Worm (Caenorhabditis elegans) whole organism, L3 larva: Measurements from ENCODE around the gene F11A5.5.

Experiments
- R02D3.7 ChIP-seq: fragments of 150-350 bp; optimal IDR thresholded peaks from 2 replicates; lab custom pipeline; 2014; ENCODE audit warnings: missing biosample characterization, missing genetic modification characterization
- ZK546.5 ChIP-seq: sonication (generic microtip); optimal IDR thresholded peaks from 2 replicates; lab custom pipeline; 2017; ENCODE audit warnings: missing biosample characterization, missing genetic modification characterization
- ama-1 ChIP-seq: fragments of 150-350 bp; optimal IDR thresholded peaks from 2 replicates; lab custom pipeline; 2018
- ceh-28 ChIP-seq: fragments of 150-350 bp; optimal IDR thresholded peaks from 2 replicates; lab custom pipeline; 2014; ENCODE audit warnings: missing biosample characterization, missing genetic modification reagents, missing genetic modification characterization
- ceh-82 ChIP-seq: fragments of 150-350 bp; optimal IDR thresholded peaks from 2 replicates; lab custom pipeline; 2014; ENCODE audit warnings: missing biosample characterization, missing genetic modification characterization
- ceh-9 ChIP-seq: sonication (generic microtip); optimal IDR thresholded peaks from 2 replicates; lab custom pipeline; 2018; ENCODE audit warnings: missing biosample characterization, missing genetic modification characterization
- daf-12 ChIP-seq: fragments of 150-350 bp; optimal IDR thresholded peaks from 2 replicates; lab custom pipeline; 2014; ENCODE audit warnings: missing biosample characterization, missing genetic modification reagents, missing genetic modification characterization
- egl-27 ChIP-seq: sonication (generic microtip); optimal IDR thresholded peaks from 4 replicates; lab custom pipeline; 2017; ENCODE audit warnings: missing biosample characterization, missing genetic modification reagents, missing genetic modification characterization
- egl-5 ChIP-seq: fragments of 150-350 bp; optimal IDR thresholded peaks from 2 replicates; lab custom pipeline; 2017; ENCODE audit warnings: missing biosample characterization, missing genetic modification reagents, missing genetic modification characterization, inconsistent platforms
- elt-2 ChIP-seq: sonication (generic microtip); optimal IDR thresholded peaks from 2 replicates; lab custom pipeline; 2016; ENCODE audit warnings: missing genetic modification reagents, mild to moderate bottlenecking, missing genetic modification characterization, missing compliant biosample characterization
- elt-3 ChIP-seq, 3 experiments: fragments of 150-350 bp in 1 of 3; sonication (generic microtip) in 2 of 3; optimal IDR thresholded peaks; 2 replicates in 2 of 3; 4 replicates in 1 of 3; lab custom pipeline; 2014 to 2017; ENCODE audit warnings: missing biosample characterization in 3 of 3, missing genetic modification characterization in 3 of 3
- fkh-2 ChIP-seq: fragments of 150-350 bp; optimal IDR thresholded peaks from 2 replicates; lab custom pipeline; 2014; ENCODE audit warnings: missing biosample characterization, missing genetic modification reagents, missing genetic modification characterization
- hmg-11 ChIP-seq: sonication (generic microtip); optimal IDR thresholded peaks from 2 replicates; lab custom pipeline; 2016; ENCODE audit warnings: missing genetic modification characterization, missing compliant biosample characterization
- jun-1 ChIP-seq: fragments of 150-350 bp; optimal IDR thresholded peaks from 2 replicates; lab custom pipeline; 2014; ENCODE audit warnings: missing biosample characterization, missing genetic modification reagents, missing genetic modification characterization
- lin-15B ChIP-seq: fragments of 150-350 bp; optimal IDR thresholded peaks from 2 replicates; lab custom pipeline; 2014; ENCODE audit warnings: missing biosample characterization, missing genetic modification characterization
- lin-39 ChIP-seq: fragments of 150-350 bp; optimal IDR thresholded peaks from 2 replicates; lab custom pipeline; 2018; ENCODE audit warnings: missing biosample characterization, missing genetic modification reagents, missing genetic modification characterization
- lsy-12 ChIP-seq: sonication (generic microtip); optimal IDR thresholded peaks from 2 replicates; lab custom pipeline; 2016; ENCODE audit warnings: mild to moderate bottlenecking, missing genetic modification characterization, missing compliant biosample characterization
- mdl-1 ChIP-seq: fragments of 150-350 bp; optimal IDR thresholded peaks from 2 replicates; lab custom pipeline; 2014; ENCODE audit warnings: missing biosample characterization, missing genetic modification characterization
- mml-1 ChIP-seq: fragments of 150-350 bp; sonication (generic microtip); optimal IDR thresholded peaks from 3 replicates; lab custom pipeline; 2014; ENCODE audit warnings: missing biosample characterization, missing genetic modification characterization
- nhr-11 ChIP-seq: fragments of 150-350 bp; optimal IDR thresholded peaks from 2 replicates; lab custom pipeline; 2014; ENCODE audit warnings: missing biosample characterization, missing genetic modification characterization
- nhr-12 ChIP-seq: fragments of 150-350 bp; optimal IDR thresholded peaks from 2 replicates; lab custom pipeline; 2014; ENCODE audit warnings: missing biosample characterization, missing genetic modification characterization
- nhr-23 ChIP-seq: fragments of 150-350 bp; optimal IDR thresholded peaks from 2 replicates; lab custom pipeline; 2014; ENCODE audit warnings: missing biosample characterization, missing genetic modification reagents, missing genetic modification characterization
- nhr-237 ChIP-seq: fragments of 150-350 bp; optimal IDR thresholded peaks from 2 replicates; lab custom pipeline; 2014; ENCODE audit warnings: missing biosample characterization, missing genetic modification characterization
- nhr-28 ChIP-seq: fragments of 150-350 bp; optimal IDR thresholded peaks from 2 replicates; lab custom pipeline; 2014; ENCODE audit warnings: missing biosample characterization, missing genetic modification characterization
- nhr-43 ChIP-seq: sonication (generic microtip); optimal IDR thresholded peaks from 2 replicates; lab custom pipeline; 2016; ENCODE audit warnings: mild to moderate bottlenecking, missing genetic modification characterization, missing compliant biosample characterization; ENCODE audit not compliant: poor library complexity, severe bottlenecking
- nhr-67 ChIP-seq: fragments of 150-350 bp; optimal IDR thresholded peaks from 2 replicates; lab custom pipeline; 2014; ENCODE audit warnings: missing biosample characterization, missing genetic modification characterization
- nhr-77 ChIP-seq: fragments of 150-350 bp; optimal IDR thresholded peaks from 2 replicates; lab custom pipeline; 2014; ENCODE audit warnings: missing biosample characterization, missing genetic modification characterization
- pha-4 ChIP-seq: fragments of 150-350 bp; optimal IDR thresholded peaks from 2 replicates; lab custom pipeline; 2014; ENCODE audit warnings: missing biosample characterization, missing genetic modification reagents, missing genetic modification characterization
- sea-2 ChIP-seq: fragments of 150-350 bp; sonication (generic microtip); optimal IDR thresholded peaks from 4 replicates; lab custom pipeline; 2014; ENCODE audit warnings: missing biosample characterization, missing genetic modification reagents, missing genetic modification characterization
- skn-1 ChIP-seq: fragments of 150-350 bp; optimal IDR thresholded peaks from 2 replicates; lab custom pipeline; 2014; ENCODE audit warnings: missing biosample characterization, missing genetic modification characterization
- tbx-2 ChIP-seq: sonication (generic microtip); optimal IDR thresholded peaks from 2 replicates; lab custom pipeline; 2016; ENCODE audit warnings: mild to moderate bottlenecking, missing genetic modification characterization, missing compliant biosample characterization
- unc-39 ChIP-seq: sonication (generic microtip); optimal IDR thresholded peaks from 4 replicates; lab custom pipeline; 2017; ENCODE audit warnings: missing biosample characterization, missing genetic modification characterization
- unc-62 ChIP-seq: fragments of 150-350 bp; sonication (generic microtip); optimal IDR thresholded peaks from 4 replicates; lab custom pipeline; 2014; ENCODE audit warnings: missing biosample characterization, missing genetic modification reagents, missing genetic modification characterization
- zag-1 ChIP-seq: fragments of 150-350 bp; optimal IDR thresholded peaks from 2 replicates; lab custom pipeline; 2014; ENCODE audit warnings: missing biosample characterization, missing genetic modification characterization
- ztf-11 ChIP-seq: fragments of 150-350 bp; optimal IDR thresholded peaks from 2 replicates; lab custom pipeline; 2014; ENCODE audit warnings: missing biosample characterization, missing genetic modification characterization
- ztf-4 ChIP-seq: fragments of 150-350 bp; optimal IDR thresholded peaks from 2 replicates; lab custom pipeline; 2014; ENCODE audit warnings: missing biosample characterization, missing genetic modification characterization

F11A5.5 gene

DNA sequence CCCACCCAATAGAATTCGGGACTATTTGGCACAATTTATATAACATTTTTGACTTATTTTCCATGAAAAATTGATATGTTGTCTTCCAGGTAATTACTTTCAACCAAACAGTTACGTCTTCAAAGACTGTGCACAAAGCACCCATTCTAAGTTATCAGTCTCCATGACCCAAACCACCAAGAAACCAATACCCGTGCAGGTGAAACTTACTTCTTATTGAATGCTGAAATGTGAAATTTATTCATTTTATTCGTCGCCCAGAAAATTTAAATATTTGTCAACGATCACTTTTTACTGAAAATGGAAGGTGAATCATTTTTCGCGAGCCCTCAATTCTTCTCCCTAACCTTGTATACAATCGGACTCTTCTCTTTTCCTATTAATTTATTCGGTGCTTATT is 7.6 kb upstream of the F11A5.5 start, which contains the start of gene srh-281:
TSS of gene srh-281 (plus strand) at position 301 of the 400 bp plus-strand sequence.
- TF ChIP-seq jun-1 (tag; lab: Kevin White, UChicago) = no peak
- no peak for TF ChIP-seq nhr-43 (tag; lab: Kevin White, UChicago)
- TF ChIP-seq ama-1 = no peak
- no peak for TF ChIP-seq unc-39 (tag; lab: Kevin White, UChicago)
- TF ChIP-seq hmg-11 = no peak
- TF ChIP-seq ztf-4 (tag; lab: Kevin White, UChicago) = no peak
- no peak for TF ChIP-seq ceh-28 (tag; lab: Kevin White, UChicago)
- TF ChIP-seq ceh-9 (tag; lab: Kevin White, UChicago) = no peak
- TF ChIP-seq nhr-11 (tag; lab: Kevin White, UChicago) = no peak
- no peak for TF ChIP-seq egl-5 (tag; lab: Kevin White, UChicago)
- TF ChIP-seq nhr-12 (tag; lab: Kevin White, UChicago) = no peak
- no peak for TF ChIP-seq nhr-77
- TF ChIP-seq nhr-28 (tag; lab: Kevin White, UChicago) = no peak
- no peak for TF ChIP-seq sea-2 (GFP tag; lab: Kevin White, UChicago)
- no peak for TF ChIP-seq ztf-11 (tag; lab: Kevin White, UChicago)
- no peak for TF ChIP-seq lsy-12 (tag; lab: Kevin White, UChicago)
- no peak for TF ChIP-seq skn-1 (tag; lab: Kevin White, UChicago)

DNA sequence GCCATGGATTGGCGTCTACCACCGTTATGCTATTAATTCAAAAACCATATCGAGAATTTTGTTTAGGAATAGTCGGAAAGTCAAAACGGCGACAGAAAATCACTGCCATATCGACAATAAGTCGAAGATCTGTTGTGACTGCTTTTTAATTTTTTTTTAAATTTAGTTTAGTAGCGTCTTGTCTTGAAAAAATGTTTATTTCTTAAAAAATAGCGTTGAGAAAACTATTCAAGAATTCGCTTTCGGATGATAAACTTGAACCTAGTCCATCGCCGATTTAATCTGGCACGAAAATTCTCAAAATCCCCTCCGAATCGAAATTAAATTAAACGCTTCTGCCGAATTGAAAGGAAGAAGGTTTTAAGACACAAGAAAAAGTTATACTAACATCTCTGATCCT is 6.0 kb upstream of the F11A5.5 start, which contains the start of gene srh-279:
TSS of gene srh-279 (plus strand) at position 301 of the 400 bp plus-strand sequence.
- TF ChIP-seq zag-1 (tag; lab: Kevin White, UChicago) (no peak), ceh-82 (tag; lab: Kevin White, UChicago) (no peak), jun-1 (tag; lab: Kevin White, UChicago) (no peak), mml-1 (tag; lab: Kevin White, UChicago) (no peak), nhr-237 (tag; lab: Kevin White, UChicago) (no peak), lsy-12 (tag; lab: Kevin White, UChicago) (no peak), mdl-1 (tag; lab: Kevin White, UChicago) (no peak), ceh-28 (tag; lab: Kevin White, UChicago) (no peak)

DNA sequence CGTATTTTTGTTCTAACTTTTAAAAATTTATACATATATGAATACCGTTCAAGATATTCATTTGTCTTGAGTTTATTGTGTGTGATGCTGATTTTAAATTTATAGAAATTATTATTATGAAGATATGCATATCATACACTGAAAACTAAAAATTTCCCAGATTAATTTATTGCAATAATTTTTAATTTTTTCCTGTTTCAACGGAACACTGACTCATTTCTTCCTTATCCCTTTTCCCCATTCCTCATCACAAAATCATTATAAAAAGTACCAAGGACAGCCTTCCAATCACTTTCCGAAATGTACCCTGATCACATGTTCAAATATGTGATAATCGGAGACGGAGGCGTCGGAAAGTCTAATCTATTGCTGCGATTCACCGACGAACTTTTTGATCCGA is 3.5 kb upstream of the F11A5.5 start, which contains the start of gene rabr-4:
TSS of gene rabr-4 (plus strand) at position 301 of the 400 bp plus-strand sequence.
- TF ChIP-seq nhr-43 (tag; lab: Kevin White, UChicago) = no peak
- TF ChIP-seq daf-12 (tag; lab: Kevin White, UChicago) = no peak
- TF ChIP-seq nhr-67 (tag; lab: Kevin White, UChicago) = no peak
- TF ChIP-seq egl-27 (tag; lab: Kevin White, UChicago) = no peak
- no peak for TF ChIP-seq unc-39 (tag; lab: Kevin White, UChicago)
- TF ChIP-seq nhr-11 (tag; lab: Kevin White, UChicago) = no peak
- TF ChIP-seq unc-62 = no peak
- no peak for TF ChIP-seq ama-1
- no peak for TF ChIP-seq jun-1 (tag; lab: Kevin White, UChicago)
- TF ChIP-seq nhr-12 (tag; lab: Kevin White, UChicago) = no peak
- TF ChIP-seq fkh-2 (tag; lab: Kevin White, UChicago) = no peak
- TF ChIP-seq elt-2 (tag; lab: Kevin White, UChicago) = no peak
- no peak for TF ChIP-seq sea-2 (GFP tag; lab: Kevin White, UChicago)
- no peak for TF ChIP-seq R02D3.7 (tag; lab: Kevin White, UChicago)
- no peak for TF ChIP-seq ceh-28 (tag; lab: Kevin White, UChicago)

DNA sequence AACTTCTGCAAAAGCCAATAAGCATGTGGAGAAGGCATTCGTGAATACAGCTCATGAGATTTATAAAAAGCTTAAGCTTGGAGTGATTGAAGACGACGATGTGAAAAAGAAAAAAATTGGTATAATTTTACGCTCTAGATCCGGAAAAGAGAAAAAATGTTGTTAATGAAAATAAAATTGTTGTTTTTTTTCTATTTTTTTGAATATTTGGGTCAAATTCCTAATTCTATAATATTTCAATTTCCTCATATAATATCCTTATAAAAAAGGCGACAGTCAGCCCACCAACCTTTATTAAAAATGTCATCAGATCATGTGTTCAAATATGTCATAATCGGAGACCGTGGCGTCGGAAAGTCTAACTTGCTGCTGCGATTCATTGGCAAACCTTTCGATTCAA is 2.7 kb upstream of the F11A5.5 start, which contains the start of gene rabr-3:
TSS of gene rabr-3 (plus strand) at position 301 of the 400 bp plus-strand sequence.
- TF ChIP-seq ceh-82 (tag; lab: Kevin White, UChicago) (no peak), skn-1 (tag; lab: Kevin White, UChicago) (no peak), lin-39 (no peak), tbx-2 (tag; lab: Kevin White, UChicago) (no peak), pha-4 (tag; lab: Kevin White, UChicago) (no peak), nhr-43 (tag; lab: Kevin White, UChicago) (no peak), nhr-23 (no peak), unc-39 (tag; lab: Kevin White, UChicago) (no peak), egl-5 (tag; lab: Kevin White, UChicago) (no peak), sea-2 (GFP tag; lab: Kevin White, UChicago) (no peak), ama-1 (no peak), mdl-1 (tag; lab: Kevin White, UChicago) (no peak), egl-27 (tag; lab: Kevin White, UChicago) (no peak), ZK546.5 (tag; lab: Kevin White, UChicago) (no peak), elt-3 (tag; optimal IDR thresholded peaks at IDR 0.05; lab: Kevin White, UChicago) (no peak), jun-1 (tag; lab: Kevin White, UChicago) (no peak), lin-15B (no peak)
